Worm (Caenorhabditis elegans): ENCODE measurements around the gene try-10.

ce11 chrV:13026631-13027299 lies 13.7 kb upstream of the try-10 start:
- TF ChIP-seq let-526 (GFP tag; IDR thresholded peaks at IDR 0.05), result no peak
- TF ChIP-seq B0336.3 (GFP tag; IDR thresholded peaks at IDR 0.05), result no peak
- TF ChIP-seq snpc-4 (GFP tag; optimal IDR thresholded peaks at IDR 0.05), result no peak
- no peak for TF ChIP-seq snpc-4 (tag; optimal IDR thresholded peaks at IDR 0.05)
- no peak for TF ChIP-seq ets-4 (GFP tag; optimal IDR thresholded peaks at IDR 0.05)
- no peak for TF ChIP-seq F23B12.7 (tag; optimal IDR thresholded peaks at IDR 0.05; ENCODE audit: insufficient read depth)
- no peak for TF ChIP-seq pha-4 (tag; optimal IDR thresholded peaks at IDR 0.05)
- no peak for TF ChIP-seq madf-10 (tag; optimal IDR thresholded peaks at IDR 0.05)
- TF ChIP-seq ama-1 (optimal IDR thresholded peaks at IDR 0.05), result no peak
- TF ChIP-seq ama-1 (GFP tag; optimal IDR thresholded peaks at IDR 0.05), result no peak
- TF ChIP-seq Y79H2A.3 (GFP tag; conservative IDR thresholded peaks at IDR 0.05), result no peak

All from whole organism, young adult.